Worm (Caenorhabditis elegans): ENCODE results near the gene fip-3.

- TF ChIP-seq che-1 (tag; optimal IDR thresholded peaks at IDR 0.05) (no peak), ama-1 (optimal IDR thresholded peaks at IDR 0.05) (no peak), pqm-1 (tag; optimal IDR thresholded peaks at IDR 0.05) (no peak), ceh-9 (tag; optimal IDR thresholded peaks at IDR 0.05) (no peak), fkh-10 (GFP tag; optimal IDR thresholded peaks at IDR 0.05) (no peak), ref-2 (tag; optimal IDR thresholded peaks at IDR 0.05) (no peak), unc-42 (tag; optimal IDR thresholded peaks at IDR 0.05) (no peak), ceh-18 (tag; optimal IDR thresholded peaks at IDR 0.05) (no peak)
Measured at ce11 chrIII:8589195-8589594, at the start of gene fip-3.

All from whole organism, late embryonic.